Fruit fly (Drosophila melanogaster) Kc167 (cell line): ENCODE data around the gene cysu.
"Not testable (repeated sequence)": the region's sequence is repeated elsewhere in the genome, so short reads cannot be mapped to it uniquely, and the experiment has no call there.

Source experiments
- Myc ChIP-seq: fragments of >200 bp; optimal IDR thresholded peaks from 2 replicates; lab custom pipeline; 2017; ENCODE audit warnings: missing external identifiers
- Sin3A ChIP-seq: fragments of >200 bp; optimal IDR thresholded peaks from 2 replicates; lab custom pipeline; 2018; ENCODE audit warnings: missing external identifiers
- h ChIP-seq: fragments of >200 bp; optimal IDR thresholded peaks from 3 replicates; lab custom pipeline; 2018; ENCODE audit warnings: missing external identifiers
- insv ChIP-seq: fragments of >200 bp; optimal IDR thresholded peaks from 3 replicates; lab custom pipeline; 2018; ENCODE audit warnings: missing external identifiers
- psq ChIP-seq: fragments of >200 bp; optimal IDR thresholded peaks from 2 replicates; lab custom pipeline; 2017; ENCODE audit warnings: missing external identifiers
- ttk ChIP-seq: sonication (Bioruptor generic); optimal IDR thresholded peaks from 2 replicates; lab custom pipeline; 2017; ENCODE audit warnings: missing external identifiers

The cysu gene

dm6 chr3R:17456676-17457075 is 31.1 kb downstream of the cysu start, which contains the start of gene CG14330:
Gene CG14330 (minus strand): TSS chr3R:17456776.
- TF ChIP-seq psq (lab: Kevin White, UChicago); insv (lab: Kevin White, UChicago); ttk: not testable (repeated sequence)

dm6 chr3R:17471007-17471406 is 45.4 kb downstream of the cysu start:
- TF ChIP-seq h (lab: Kevin White, UChicago) (no peak), Sin3A (no peak), insv (lab: Kevin White, UChicago) (no peak), psq (lab: Kevin White, UChicago) (no peak), ttk (no peak), Myc (lab: Kevin White, UChicago) (no peak)

dm6 chr3R:17481262-17481661 is 55.7 kb downstream of the cysu start:
- TF ChIP-seq Sin3A (no peak), Myc (lab: Kevin White, UChicago) (no peak), ttk (no peak), psq (lab: Kevin White, UChicago) (no peak), h (lab: Kevin White, UChicago) (no peak), insv (lab: Kevin White, UChicago) (no peak)

dm6 chr3R:17492071-17492470 is 66.5 kb downstream of the cysu start:
- TF ChIP-seq Sin3A (no peak), ttk (no peak), insv (lab: Kevin White, UChicago) (no peak), psq (lab: Kevin White, UChicago) (no peak), h (lab: Kevin White, UChicago) (no peak), Myc (lab: Kevin White, UChicago) (no peak)
